Worm (Caenorhabditis elegans): ENCODE measurements around the gene mpz-6.

- TF ChIP-seq unc-55 (GFP tag; optimal IDR thresholded peaks at IDR 0.05) (no peak), ama-1 (optimal IDR thresholded peaks at IDR 0.05) (no peak), sox-4 (tag; optimal IDR thresholded peaks at IDR 0.05) (no peak), rnt-1 (tag; optimal IDR thresholded peaks at IDR 0.05) (no peak), hlh-30 (tag; optimal IDR thresholded peaks at IDR 0.05; ENCODE audit: insufficient read depth) (no peak), mec-3 (tag; optimal IDR thresholded peaks at IDR 0.05; ENCODE audit: borderline replicate concordance) (no peak)
Observed at ce11 chrII:9438227-9438626, 31.3 kb upstream of the mpz-6 start, which contains the start of gene chil-13.
